Worm (Caenorhabditis elegans) whole organism, L1 larva: ENCODE data around the gene gst-13.
A peak's percentile ranks its signal among the peaks of the same experiment; 100 is the strongest.

Experiments used
- C04F5.9 ChIP-seq: sonication (generic microtip); optimal IDR thresholded peaks from 2 replicates; lab custom pipeline; 2016; ENCODE audit warnings: missing genetic modification characterization, missing compliant biosample characterization
- Y116A8C.19 ChIP-seq: sonication (generic microtip); optimal IDR thresholded peaks from 2 replicates; lab custom pipeline; 2016; ENCODE audit warnings: missing compliant biosample characterization, missing genetic modification characterization, borderline replicate concordance
- aha-1 ChIP-seq: fragments of 150-350 bp; optimal IDR thresholded peaks from 2 replicates; lab custom pipeline; 2014; ENCODE audit warnings: missing biosample characterization, missing genetic modification characterization
- aly-2 ChIP-seq: fragments of 150-350 bp; optimal IDR thresholded peaks from 2 replicates; lab custom pipeline; 2014; ENCODE audit warnings: missing biosample characterization, missing genetic modification characterization
- ama-1 ChIP-seq: fragments of 150-350 bp; optimal IDR thresholded peaks from 2 replicates; lab custom pipeline; 2014
- ceh-8 ChIP-seq: fragments of 200-800 bp; sonication (Bioruptor generic); optimal IDR thresholded peaks from 2 replicates; lab custom pipeline; 2018; ENCODE audit warnings: mild to moderate bottlenecking, missing genetic modification characterization, moderate library complexity, missing compliant biosample characterization
- ceh-82 ChIP-seq, 3 experiments: fragments of 150-350 bp in 1 of 3; sonication (generic microtip) in 2 of 3; optimal IDR thresholded peaks; 2 replicates each; lab custom pipeline; 2014 to 2017; ENCODE audit warnings: missing biosample characterization in 3 of 3, missing genetic modification characterization in 3 of 3
- ceh-88 ChIP-seq: fragments of 200-800 bp; sonication (Bioruptor generic); IDR thresholded peaks from 2 replicates; pipeline ENCODE4 v1.3.6; 2022; ENCODE audit warnings: missing genetic modification characterization, missing compliant biosample characterization
- ceh-90 ChIP-seq: sonication (generic microtip); optimal IDR thresholded peaks from 2 replicates; lab custom pipeline; 2016; ENCODE audit warnings: missing genetic modification characterization, missing compliant biosample characterization
- ces-1 ChIP-seq: fragments of 150-350 bp; optimal IDR thresholded peaks from 2 replicates; lab custom pipeline; 2014; ENCODE audit warnings: missing biosample characterization, missing genetic modification reagents, missing genetic modification characterization
- dpl-1 ChIP-seq, 3 experiments: fragments of 150-350 bp in 2 of 3; sonication (generic microtip) in 1 of 3; optimal IDR thresholded peaks; 2 replicates each; lab custom pipeline; 2014 to 2017; ENCODE audit warnings: missing biosample characterization in 3 of 3, missing genetic modification characterization in 3 of 3, missing genetic modification reagents in 3 of 3
- dsc-1 ChIP-seq: sonication (generic microtip); optimal IDR thresholded peaks from 2 replicates; lab custom pipeline; 2016; ENCODE audit warnings: mild to moderate bottlenecking, missing genetic modification characterization, missing compliant biosample characterization
- efl-1 ChIP-seq, 4 experiments: fragments of 150-350 bp; optimal IDR thresholded peaks in 3 of 4; peaks in 1 of 4; 1 replicate in 1 of 4; 2 replicates in 3 of 4; lab custom pipeline; 2014; ENCODE audit warnings: missing biosample characterization in 2 of 4, missing genetic modification characterization in 2 of 4, missing genetic modification reagents in 2 of 4
- efl-3 ChIP-seq: fragments of 200-800 bp; sonication (Bioruptor generic); optimal IDR thresholded peaks from 2 replicates; lab custom pipeline; 2018; ENCODE audit warnings: mild to moderate bottlenecking, missing genetic modification characterization, missing compliant biosample characterization
- egl-13 ChIP-seq: sonication (generic microtip); optimal IDR thresholded peaks from 2 replicates; lab custom pipeline; 2016; ENCODE audit warnings: missing genotype, missing genetic modification reagents, missing genetic modification characterization, missing compliant biosample characterization
- elt-2 ChIP-seq: sonication (generic microtip); optimal IDR thresholded peaks from 2 replicates; lab custom pipeline; 2016; ENCODE audit warnings: missing genetic modification characterization, mild to moderate bottlenecking, inconsistent platforms, missing compliant biosample characterization, missing genetic modification reagents
- elt-3 ChIP-seq, 6 experiments: fragments of 150-350 bp in 1 of 6; sonication (generic microtip); optimal IDR thresholded peaks; 2 replicates each; lab custom pipeline; 2017 to 2018; ENCODE audit warnings: missing biosample characterization in 6 of 6, missing genetic modification characterization in 6 of 6, inconsistent platforms in 1 of 6
- ets-5 ChIP-seq: fragments of 200-800 bp; sonication (Bioruptor generic); IDR thresholded peaks from 2 replicates; pipeline ENCODE4 v1.3.6; 2022; ENCODE audit warnings: missing genetic modification characterization, missing compliant biosample characterization
- fkh-10 ChIP-seq: sonication (generic microtip); optimal IDR thresholded peaks from 2 replicates; lab custom pipeline; 2017; ENCODE audit warnings: missing biosample characterization, missing genetic modification reagents, missing genetic modification characterization
- fkh-8 ChIP-seq: sonication (generic microtip); optimal IDR thresholded peaks from 2 replicates; lab custom pipeline; 2016; ENCODE audit warnings: mild to moderate bottlenecking, missing genetic modification characterization, missing compliant biosample characterization
- hlh-4 ChIP-seq: sonication (generic microtip); optimal IDR thresholded peaks from 2 replicates; lab custom pipeline; 2016; ENCODE audit warnings: mild to moderate bottlenecking, missing genetic modification characterization, missing compliant biosample characterization
- isw-1 ChIP-seq: fragments of 200-800 bp; sonication (Bioruptor generic); IDR thresholded peaks from 2 replicates; pipeline ENCODE4 v1.3.6; 2022; ENCODE audit warnings: missing genetic modification characterization, missing compliant biosample characterization
- lin-13 ChIP-seq: fragments of 150-350 bp; optimal IDR thresholded peaks from 2 replicates; lab custom pipeline; 2014; ENCODE audit warnings: missing biosample characterization, missing genetic modification reagents, missing genetic modification characterization
- lin-14 ChIP-seq: fragments of 200-800 bp; sonication (Bioruptor generic); optimal IDR thresholded peaks from 2 replicates; lab custom pipeline; 2018; ENCODE audit warnings: mild to moderate bottlenecking, missing genetic modification characterization, moderate library complexity, missing compliant biosample characterization
- lsy-2 ChIP-seq, 2 experiments: fragments of 150-350 bp; optimal IDR thresholded peaks; 2 replicates each; lab custom pipeline; 2014; ENCODE audit warnings: missing biosample characterization in 2 of 2, missing genetic modification characterization in 2 of 2
- mab-9 ChIP-seq: fragments of 200-800 bp; sonication (Bioruptor generic); IDR thresholded peaks from 2 replicates; pipeline ENCODE4 v1.3.6; 2022; ENCODE audit warnings: missing genetic modification reagents, missing genetic modification characterization, missing compliant biosample characterization
- nhr-11 ChIP-seq: fragments of 150-350 bp; optimal IDR thresholded peaks from 2 replicates; lab custom pipeline; 2014; ENCODE audit warnings: missing biosample characterization, missing genetic modification characterization
- nhr-12 ChIP-seq: sonication (generic microtip); optimal IDR thresholded peaks from 2 replicates; lab custom pipeline; 2017; ENCODE audit warnings: missing biosample characterization, missing genetic modification characterization
- nhr-20 ChIP-seq: sonication (generic microtip); optimal IDR thresholded peaks from 2 replicates; lab custom pipeline; 2016; ENCODE audit warnings: mild to moderate bottlenecking, missing genetic modification characterization, missing compliant biosample characterization
- nhr-237 ChIP-seq: fragments of 150-350 bp; optimal IDR thresholded peaks from 2 replicates; lab custom pipeline; 2014; ENCODE audit warnings: missing biosample characterization, missing genetic modification characterization
- nhr-28 ChIP-seq: fragments of 150-350 bp; optimal IDR thresholded peaks from 2 replicates; lab custom pipeline; 2014; ENCODE audit warnings: missing biosample characterization, missing genetic modification characterization
- nhr-47 ChIP-seq: sonication (generic microtip); optimal IDR thresholded peaks from 2 replicates; lab custom pipeline; 2016; ENCODE audit warnings: mild to moderate bottlenecking, missing genetic modification characterization, moderate library complexity, missing compliant biosample characterization
- nhr-71 ChIP-seq: sonication (generic microtip); optimal IDR thresholded peaks from 2 replicates; lab custom pipeline; 2016; ENCODE audit warnings: mild to moderate bottlenecking, missing genetic modification characterization, moderate library complexity, missing compliant biosample characterization
- nhr-76 ChIP-seq: sonication (generic microtip); optimal IDR thresholded peaks from 2 replicates; lab custom pipeline; 2017; ENCODE audit warnings: missing biosample characterization, missing genetic modification characterization
- pag-3 ChIP-seq: sonication (generic microtip); optimal IDR thresholded peaks from 2 replicates; lab custom pipeline; 2017; ENCODE audit warnings: missing genetic modification characterization, mild to moderate bottlenecking, missing compliant biosample characterization, antibody characterized with exemption, borderline replicate concordance; ENCODE audit not compliant: insufficient read depth
- pax-3 ChIP-seq: fragments of 200-800 bp; sonication (Bioruptor generic); optimal IDR thresholded peaks from 2 replicates; lab custom pipeline; 2018; ENCODE audit warnings: mild to moderate bottlenecking, missing genetic modification characterization, moderate library complexity, missing compliant biosample characterization
- pqm-1 ChIP-seq: sonication (generic microtip); optimal IDR thresholded peaks from 3 replicates; lab custom pipeline; 2017; ENCODE audit warnings: missing biosample characterization, missing genetic modification characterization
- rnt-1 ChIP-seq: sonication (generic microtip); optimal IDR thresholded peaks from 2 replicates; lab custom pipeline; 2016; ENCODE audit warnings: mild to moderate bottlenecking, missing genetic modification characterization, moderate library complexity, missing compliant biosample characterization
- sox-4 ChIP-seq: sonication (generic microtip); optimal IDR thresholded peaks from 2 replicates; lab custom pipeline; 2016; ENCODE audit warnings: missing genetic modification characterization, missing compliant biosample characterization
- swsn-7 ChIP-seq: sonication (generic microtip); optimal IDR thresholded peaks from 2 replicates; lab custom pipeline; 2016; ENCODE audit warnings: missing genetic modification characterization, missing compliant biosample characterization
- tlp-1 ChIP-seq: fragments of 150-350 bp; optimal IDR thresholded peaks from 2 replicates; lab custom pipeline; 2014; ENCODE audit warnings: missing biosample characterization, missing genetic modification characterization
- unc-130 ChIP-seq: fragments of 150-350 bp; optimal IDR thresholded peaks from 2 replicates; lab custom pipeline; 2017; ENCODE audit warnings: missing biosample characterization, missing genetic modification characterization, inconsistent platforms
- unc-62 ChIP-seq: fragments of 150-350 bp; optimal IDR thresholded peaks from 2 replicates; lab custom pipeline; 2014; ENCODE audit warnings: missing biosample characterization, missing genetic modification reagents, missing genetic modification characterization
- unc-98 ChIP-seq: fragments of 200-800 bp; sonication (Bioruptor generic); IDR thresholded peaks from 2 replicates; pipeline ENCODE4 v1.3.6; 2022; ENCODE audit warnings: missing genetic modification characterization, missing compliant biosample characterization
- vab-15 ChIP-seq: sonication (generic microtip); optimal IDR thresholded peaks from 2 replicates; lab custom pipeline; 2017; ENCODE audit warnings: missing genotype, mild to moderate bottlenecking, missing genetic modification characterization, missing compliant biosample characterization
- xbp-1 ChIP-seq: sonication (generic microtip); optimal IDR thresholded peaks from 2 replicates; lab custom pipeline; 2016; ENCODE audit warnings: missing genetic modification characterization, missing compliant biosample characterization
- zag-1 ChIP-seq: fragments of 150-350 bp; optimal IDR thresholded peaks from 2 replicates; lab custom pipeline; 2014; ENCODE audit warnings: missing biosample characterization, missing genetic modification characterization
- zip-4 ChIP-seq: fragments of 200-800 bp; sonication (Bioruptor generic); optimal IDR thresholded peaks from 2 replicates; lab custom pipeline; 2018; ENCODE audit warnings: mild to moderate bottlenecking, missing genetic modification characterization, moderate library complexity, missing compliant biosample characterization
- ztf-11 ChIP-seq, 2 experiments: sonication (generic microtip); optimal IDR thresholded peaks; 2 replicates each; lab custom pipeline; 2016 to 2017; ENCODE audit warnings: missing genetic modification characterization in 2 of 2, missing biosample characterization in 1 of 2, missing compliant biosample characterization in 1 of 2
- ztf-4 ChIP-seq: fragments of 150-350 bp; optimal IDR thresholded peaks from 2 replicates; lab custom pipeline; 2014; ENCODE audit warnings: missing biosample characterization, missing genetic modification characterization

The gst-13 gene

DNA sequence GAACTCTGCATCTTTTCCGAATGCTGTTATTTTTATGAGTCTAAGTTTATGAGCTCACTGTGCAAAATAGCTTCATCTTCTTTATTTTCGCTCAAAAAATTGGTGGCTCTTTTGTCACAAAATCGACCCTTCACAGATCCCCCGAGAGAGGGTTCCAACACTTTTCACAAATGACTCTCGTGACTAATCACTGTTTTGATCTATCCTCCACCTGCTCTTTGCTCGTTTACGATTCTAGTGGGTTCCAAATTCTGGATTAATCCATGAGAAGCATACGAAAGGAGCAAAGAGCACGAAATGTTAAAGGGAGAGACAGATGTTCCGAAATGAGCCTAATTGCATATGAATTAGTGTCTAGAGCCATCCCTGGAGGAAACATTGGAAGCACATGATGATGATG lies 30.1 kb downstream of the gst-13 start:
- no peak for TF ChIP-seq efl-1 (optimal IDR thresholded peaks at IDR 0.05; lab: Kevin White, UChicago)
- TF ChIP-seq efl-1 (GFP tag; optimal IDR thresholded peaks at IDR 0.05 in 1 of 2; lab: Kevin White, UChicago), result no peak
- no peak for TF ChIP-seq pqm-1
- peak; percentile 8 for TF ChIP-seq dsc-1 (tag; lab: Kevin White, UChicago)
- TF ChIP-seq zag-1 (tag; lab: Kevin White, UChicago), result no peak
- TF ChIP-seq efl-3, result no peak
- TF ChIP-seq aha-1 (tag; lab: Kevin White, UChicago), result no peak
- TF ChIP-seq aly-2 (tag; lab: Kevin White, UChicago), result no peak

DNA sequence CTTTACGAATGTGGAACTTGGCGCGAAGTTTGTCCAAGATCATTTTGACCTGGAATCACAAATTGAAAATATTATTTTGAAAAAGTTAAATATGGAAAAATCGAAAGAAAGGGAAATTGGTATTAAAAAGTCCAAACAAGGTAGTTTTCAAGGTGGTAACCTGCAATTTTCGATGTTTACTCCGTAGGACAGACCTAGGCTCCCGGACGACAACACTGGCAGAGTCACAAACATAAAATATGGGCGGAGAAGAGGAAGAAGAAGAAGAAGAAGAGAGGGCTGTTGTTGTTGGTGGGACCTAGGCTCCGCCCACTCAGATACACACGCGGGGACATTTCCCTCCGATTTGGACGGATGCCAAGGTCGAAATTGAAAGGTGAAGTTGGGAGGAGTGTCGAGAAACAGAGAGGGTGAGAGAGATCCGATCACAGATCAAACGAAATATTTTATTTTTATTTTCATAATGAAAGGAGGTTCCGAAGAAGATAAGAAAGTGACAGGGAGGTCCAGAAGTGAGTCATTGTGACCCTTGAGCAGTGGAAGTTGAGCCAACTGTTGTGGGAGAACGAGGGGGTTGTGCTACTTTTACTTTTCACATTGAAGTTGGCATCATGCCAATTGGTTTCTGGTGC lies 30.8 kb downstream of the gst-13 start, which contains the start of gene aqp-2:
Gene aqp-2, minus strand, starts transcription at position 51 of the 632 bp plus-strand sequence.
- peak; percentile 74 for TF ChIP-seq nhr-20
- TF ChIP-seq sox-4, result no peak
- TF ChIP-seq C04F5.9 (tag; lab: Kevin White, UChicago), result peak; percentile 15
- TF ChIP-seq nhr-237 (tag; lab: Kevin White, UChicago), result no peak
- no peak for TF ChIP-seq nhr-76 (tag; lab: Kevin White, UChicago)
- peak; percentile 73 for TF ChIP-seq rnt-1 (tag; lab: Kevin White, UChicago)
- TF ChIP-seq nhr-47 (tag; lab: Kevin White, UChicago), result peak; percentile 30
- no peak for TF ChIP-seq unc-98 (GFP tag; lab: Robert Waterston, UW)
- no peak for TF ChIP-seq vab-15 (tag; lab: Kevin White, UChicago)
- TF ChIP-seq lsy-2 (tag; optimal IDR thresholded peaks at IDR 0.05; lab: Kevin White, UChicago), result peak; percentile 22 to 56
- TF ChIP-seq hlh-4 (tag; lab: Kevin White, UChicago), result no peak
- TF ChIP-seq lin-14 (GFP tag; lab: Kevin White, UChicago), result peak; percentile 90
- no peak for TF ChIP-seq ets-5 (GFP tag; lab: Robert Waterston, UW)
- peak; percentile 36 for TF ChIP-seq xbp-1 (tag; lab: Kevin White, UChicago)
- no peak; the same call in 1 of the 2 replicates for TF ChIP-seq ceh-88
- TF ChIP-seq swsn-7 (tag; lab: Kevin White, UChicago), result peak; percentile 35
- TF ChIP-seq fkh-8, result no peak
- TF ChIP-seq tlp-1, result no peak
- no peak for TF ChIP-seq unc-62 (GFP tag; lab: Kevin White, UChicago)
- TF ChIP-seq nhr-11 (tag; lab: Kevin White, UChicago), result no peak
- no peak for TF ChIP-seq ceh-90 (tag; lab: Kevin White, UChicago)
- TF ChIP-seq dpl-1 (GFP tag; optimal IDR thresholded peaks at IDR 0.05; lab: Kevin White, UChicago), result no peak
- TF ChIP-seq nhr-71 (tag; lab: Kevin White, UChicago), result peak; percentile 86
- TF ChIP-seq pqm-1, result no peak
- no peak for TF ChIP-seq ceh-8
- no peak for TF ChIP-seq pax-3 (tag; lab: Kevin White, UChicago)
- TF ChIP-seq nhr-28 (tag; lab: Kevin White, UChicago), result no peak
- peak in 1 of 2 experiments; percentile 26 for TF ChIP-seq ztf-11 (tag; optimal IDR thresholded peaks at IDR 0.05; lab: Kevin White, UChicago)
- no peak for TF ChIP-seq ceh-82 (tag; optimal IDR thresholded peaks at IDR 0.05; lab: Kevin White, UChicago)
- TF ChIP-seq elt-2 (tag; lab: Kevin White, UChicago), result no peak
- no peak for TF ChIP-seq zag-1 (tag; lab: Kevin White, UChicago)
- peak; percentile 84 for TF ChIP-seq pag-3 (tag; lab: Kevin White, UChicago)
- TF ChIP-seq lin-13 (GFP tag; lab: Kevin White, UChicago), result no peak
- no peak for TF ChIP-seq ama-1
- no peak for TF ChIP-seq nhr-12
- TF ChIP-seq elt-3 (tag; optimal IDR thresholded peaks at IDR 0.05; lab: Kevin White, UChicago), result no peak
- no peak for TF ChIP-seq ces-1 (GFP tag; lab: Kevin White, UChicago)
- TF ChIP-seq fkh-10 (GFP tag; lab: Kevin White, UChicago), result no peak
- no peak for TF ChIP-seq isw-1 (GFP tag; lab: Robert Waterston, UW)
- TF ChIP-seq mab-9 (GFP tag; lab: Robert Waterston, UW), result no peak
- TF ChIP-seq zip-4, result no peak
- TF ChIP-seq unc-130, result peak; percentile 45
- TF ChIP-seq Y116A8C.19 (tag; lab: Kevin White, UChicago), result no peak
- peak; percentile 22 for TF ChIP-seq egl-13 (tag; lab: Kevin White, UChicago)
- no peak for TF ChIP-seq ztf-4 (tag; lab: Kevin White, UChicago)
- TF ChIP-seq aha-1 (tag; lab: Kevin White, UChicago), result no peak
